Worm (Caenorhabditis elegans) whole organism, midembryonic: Measurements from ENCODE around the gene fbxb-103.

ENCODE experiments used
- T22C8.4 ChIP-seq: fragments of 200-800 bp; sonication (Bioruptor generic); IDR thresholded peaks from 2 replicates; pipeline ENCODE4 v1.3.6; 2022; ENCODE audit warnings: missing genetic modification characterization, missing compliant biosample characterization
- flt-1 ChIP-seq: fragments of 200-800 bp; sonication (Bioruptor generic); IDR thresholded peaks from 2 replicates; pipeline ENCODE4 v1.3.6; 2022; ENCODE audit warnings: missing genetic modification characterization, missing compliant biosample characterization
- klf-2 ChIP-seq: fragments of 200-800 bp; sonication (Bioruptor generic); conservative IDR thresholded peaks from 2 replicates; pipeline ENCODE4 v1.3.6; 2022; ENCODE audit warnings: missing genetic modification reagents, missing genetic modification characterization, missing compliant biosample characterization
- med-1 ChIP-seq: sonication (generic microtip); optimal IDR thresholded peaks from 2 replicates; lab custom pipeline; 2017; ENCODE audit warnings: missing genetic modification characterization, mild to moderate bottlenecking, missing compliant biosample characterization, antibody characterized with exemption, missing genetic modification reagents; ENCODE audit not compliant: insufficient read depth
- tab-1 ChIP-seq: fragments of 200-800 bp; sonication (Bioruptor generic); IDR thresholded peaks from 2 replicates; pipeline ENCODE4 v1.3.6; 2022; ENCODE audit warnings: missing genetic modification characterization, missing compliant biosample characterization
- ztf-23 ChIP-seq: fragments of 200-800 bp; sonication (Bioruptor generic); IDR thresholded peaks from 2 replicates; pipeline ENCODE4 v1.3.6; 2022; ENCODE audit warnings: missing genetic modification reagents, missing genetic modification characterization, missing compliant biosample characterization

DNA sequence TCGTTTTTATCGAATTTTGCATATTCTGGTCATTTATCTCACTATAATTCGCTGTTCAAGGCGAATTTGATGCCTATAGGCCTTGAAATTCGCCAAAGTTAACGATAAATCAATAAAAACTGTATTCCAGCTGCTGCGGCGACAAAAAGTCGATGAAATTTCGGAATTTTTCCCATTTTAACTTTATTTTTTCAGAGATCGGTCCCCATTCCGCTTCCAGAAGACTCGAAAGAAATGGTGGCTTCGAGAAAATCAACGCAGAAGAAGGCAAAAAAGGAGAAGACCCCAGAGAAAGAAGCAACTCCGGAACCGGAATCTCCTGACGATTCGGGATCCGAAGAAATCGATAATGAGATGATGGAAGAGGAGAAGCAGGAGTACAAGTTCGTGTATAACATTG, 28.2 kb downstream of the fbxb-103 start:
- no peak for TF ChIP-seq flt-1 (GFP tag; lab: Robert Waterston, UW)
- TF ChIP-seq T22C8.4 (GFP tag; lab: Robert Waterston, UW) = no peak
- no peak for TF ChIP-seq tab-1 (GFP tag; lab: Robert Waterston, UW)
- TF ChIP-seq ztf-23 (GFP tag; lab: Robert Waterston, UW) = no peak
- TF ChIP-seq med-1 (GFP tag; lab: Kevin White, UChicago) = no peak
- no peak for TF ChIP-seq klf-2 (GFP tag; lab: Robert Waterston, UW)
